Worm (Caenorhabditis elegans): ENCODE measurements around the gene nra-3.

DNA sequence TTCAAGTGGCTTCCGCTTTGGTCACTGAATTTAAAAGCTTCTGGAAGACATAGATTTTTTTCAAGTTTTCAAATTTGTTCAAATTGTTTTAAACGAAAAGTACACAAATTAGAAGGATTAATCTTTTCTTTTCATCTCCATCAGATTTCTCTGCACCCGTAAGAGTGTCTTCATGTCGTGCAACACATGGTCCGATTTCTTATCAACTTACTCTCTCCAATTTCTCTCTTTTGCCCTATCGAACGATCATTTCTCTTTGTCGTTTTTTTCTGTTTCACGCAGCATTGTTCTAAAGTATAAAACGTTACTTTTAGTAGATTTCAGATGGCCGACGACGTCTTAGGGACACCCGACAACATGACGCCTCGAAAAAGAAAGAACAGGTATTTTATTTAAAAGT is 34.0 kb upstream of the nra-3 start, which contains the start of gene pssy-1:
- TF ChIP-seq nhr-11 (tag; optimal IDR thresholded peaks at IDR 0.05), result no peak
- TF ChIP-seq nhr-77 (tag; optimal IDR thresholded peaks at IDR 0.05), result no peak
- no peak for TF ChIP-seq ztf-11 (tag; optimal IDR thresholded peaks at IDR 0.05)
- no peak for TF ChIP-seq ceh-82 (tag; optimal IDR thresholded peaks at IDR 0.05)
